Worm (Caenorhabditis elegans) whole organism, L3 larva: ENCODE results near the gene pyk-2.
"Not testable (repeated sequence)": the region's sequence is repeated elsewhere in the genome, so short reads cannot be mapped to it uniquely, and the experiment has no call there.

Experiments
- aly-2 ChIP-seq: fragments of 150-350 bp; optimal IDR thresholded peaks from 2 replicates; lab custom pipeline; 2014; ENCODE audit warnings: missing biosample characterization, missing genetic modification characterization
- ceh-9 ChIP-seq: sonication (generic microtip); optimal IDR thresholded peaks from 2 replicates; lab custom pipeline; 2018; ENCODE audit warnings: missing biosample characterization, missing genetic modification characterization
- mdl-1 ChIP-seq: fragments of 150-350 bp; optimal IDR thresholded peaks from 2 replicates; lab custom pipeline; 2014; ENCODE audit warnings: missing biosample characterization, missing genetic modification characterization
- ztf-11 ChIP-seq: fragments of 150-350 bp; optimal IDR thresholded peaks from 2 replicates; lab custom pipeline; 2014; ENCODE audit warnings: missing biosample characterization, missing genetic modification characterization

ce11 chrIV:10954955-10955354, 45.2 kb downstream of the pyk-2 start, which contains the start of gene Y69E1A.4:
- not testable (repeated sequence) for TF ChIP-seq ceh-9; mdl-1; aly-2 (tag; lab: Kevin White, UChicago); ztf-11 (tag; lab: Kevin White, UChicago)
